Worm (Caenorhabditis elegans): Measurements from ENCODE around the gene Y110A2AL.10.

ce11 chrII:2894295-2894694 lies 22.6 kb upstream of the Y110A2AL.10 start, which contains the start of gene sqv-2:
- TF ChIP-seq ref-2 (tag; optimal IDR thresholded peaks at IDR 0.05) (no peak), pqm-1 (tag; optimal IDR thresholded peaks at IDR 0.05) (no peak)
